Fruit fly (Drosophila melanogaster) whole organism, pupa: Measurements from ENCODE around the gene CG34012.
A peak's percentile ranks its signal among the peaks of the same experiment; 100 is the strongest.

Experiments used
- CG10348 ChIP-seq: fragments of 200-800 bp; sonication (Bioruptor generic); IDR thresholded peaks from 2 replicates; pipeline ENCODE4 v1.3.6; 2022; ENCODE audit warnings: missing biosample characterization, missing genetic modification characterization
- CG12605 ChIP-seq: fragments of 200-800 bp; sonication (Bioruptor generic); IDR thresholded peaks from 2 replicates; pipeline ENCODE4 v1.3.6; 2022; ENCODE audit warnings: missing biosample characterization, missing genetic modification characterization
- CG13204 ChIP-seq: fragments of 200-800 bp; sonication (Bioruptor generic); optimal IDR thresholded peaks from 2 replicates; lab custom pipeline; 2018; ENCODE audit warnings: missing biosample characterization, mild to moderate bottlenecking, missing genetic modification characterization, moderate library complexity
- CG14655 ChIP-seq: fragments of 200-800 bp; sonication (Bioruptor generic); optimal IDR thresholded peaks from 3 replicates; lab custom pipeline; 2017; ENCODE audit warnings: mild to moderate bottlenecking, missing biosample characterization, missing genetic modification reagents, missing genetic modification characterization
- CG15710 ChIP-seq: fragments of 200-800 bp; sonication (Bioruptor generic); optimal IDR thresholded peaks from 2 replicates; lab custom pipeline; 2018; ENCODE audit warnings: missing biosample characterization, mild to moderate bottlenecking, missing genetic modification characterization, moderate library complexity
- CG17806 ChIP-seq: fragments of 200-800 bp; sonication (Bioruptor generic); optimal IDR thresholded peaks from 2 replicates; lab custom pipeline; 2018; ENCODE audit warnings: missing biosample characterization, mild to moderate bottlenecking, missing genetic modification characterization, moderate library complexity
- CG32121 ChIP-seq: fragments of 200-800 bp; sonication (Bioruptor generic); IDR thresholded peaks from 2 replicates; pipeline ENCODE4 v1.3.6; 2022; ENCODE audit warnings: missing biosample characterization, missing genetic modification characterization
- CG34367 ChIP-seq: fragments of 200-800 bp; sonication (Bioruptor generic); optimal IDR thresholded peaks from 2 replicates; lab custom pipeline; 2018; ENCODE audit warnings: missing biosample characterization, mild to moderate bottlenecking, missing genetic modification characterization
- CG4496 ChIP-seq: fragments of 200-800 bp; sonication (Bioruptor generic); IDR thresholded peaks from 3 replicates; pipeline ENCODE4 v1.3.6; 2022; ENCODE audit warnings: missing biosample characterization, missing genetic modification characterization
- CG8159 ChIP-seq: fragments of 200-800 bp; sonication (Bioruptor generic); optimal IDR thresholded peaks from 3 replicates; lab custom pipeline; 2018; ENCODE audit warnings: missing biosample characterization, mild to moderate bottlenecking, missing genetic modification characterization, moderate library complexity
- CG8301 ChIP-seq: fragments of 200-800 bp; sonication (Bioruptor generic); optimal IDR thresholded peaks from 2 replicates; lab custom pipeline; 2018; ENCODE audit warnings: missing biosample characterization, mild to moderate bottlenecking, missing genetic modification characterization
- CG9948 ChIP-seq: fragments of 200-800 bp; sonication (Bioruptor generic); optimal IDR thresholded peaks from 2 replicates; lab custom pipeline; 2018; ENCODE audit warnings: missing biosample characterization, mild to moderate bottlenecking, missing genetic modification characterization, moderate library complexity
- D1 ChIP-seq: fragments of 200-800 bp; sonication (Bioruptor generic); optimal IDR thresholded peaks from 2 replicates; lab custom pipeline; 2018; ENCODE audit warnings: missing biosample characterization, mild to moderate bottlenecking, missing genetic modification characterization, moderate library complexity
- EcR ChIP-seq: fragments of 200-800 bp; sonication (Bioruptor generic); optimal IDR thresholded peaks from 3 replicates; lab custom pipeline; 2019; ENCODE audit warnings: missing biosample characterization, missing genetic modification characterization, mild to moderate bottlenecking, moderate library complexity, missing genetic modification reagents
- Ets98B ChIP-seq: fragments of 200-800 bp; sonication (Bioruptor generic); IDR thresholded peaks from 2 replicates; pipeline ENCODE4 v1.3.6; 2022; ENCODE audit warnings: missing biosample characterization, missing genetic modification characterization
- Pif1A ChIP-seq: fragments of 200-800 bp; sonication (Bioruptor generic); optimal IDR thresholded peaks from 3 replicates; lab custom pipeline; 2016; ENCODE audit warnings: missing biosample characterization, missing genetic modification characterization
- Pif1B ChIP-seq: fragments of 200-800 bp; sonication (Bioruptor generic); optimal IDR thresholded peaks from 3 replicates; lab custom pipeline; 2016; ENCODE audit warnings: missing biosample characterization, missing genetic modification characterization
- Snoo ChIP-seq: fragments of 200-800 bp; sonication (Bioruptor generic); optimal IDR thresholded peaks from 3 replicates; lab custom pipeline; 2017; ENCODE audit warnings: missing biosample characterization, mild to moderate bottlenecking, missing genetic modification characterization, inconsistent platforms
- fd96Ca ChIP-seq: fragments of 200-800 bp; sonication (Bioruptor generic); IDR thresholded peaks from 3 replicates; pipeline ENCODE4 v1.3.6; 2022; ENCODE audit warnings: missing biosample characterization, missing genetic modification characterization
- gl ChIP-seq: fragments of 200-800 bp; sonication (Bioruptor generic); optimal IDR thresholded peaks from 2 replicates; lab custom pipeline; 2018; ENCODE audit warnings: missing biosample characterization, mild to moderate bottlenecking, missing genetic modification characterization
- rn ChIP-seq: fragments of 200-800 bp; sonication (Bioruptor generic); IDR thresholded peaks from 2 replicates; pipeline ENCODE4 v1.3.6; 2022; ENCODE audit warnings: missing biosample characterization, missing genetic modification characterization

The CG34012 gene

DNA sequence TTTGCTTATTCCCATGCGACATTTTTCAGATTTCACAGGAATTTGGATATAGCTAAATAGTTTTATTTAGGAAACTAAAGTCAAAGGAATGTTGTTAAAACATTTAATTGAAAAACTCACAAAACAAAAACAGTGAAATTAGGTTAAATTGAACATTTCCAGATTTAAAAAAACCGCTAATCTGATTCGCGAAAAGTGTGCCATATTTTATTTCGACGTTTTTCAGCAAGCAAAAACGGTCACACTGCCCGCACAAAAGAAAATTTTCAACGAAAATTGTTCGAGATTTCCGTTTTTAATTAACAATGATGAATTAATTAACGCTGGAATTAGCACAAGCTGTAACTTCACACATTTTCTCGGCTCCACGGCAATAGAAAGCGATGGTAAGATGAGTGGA is at the start of gene CG34012, which contains the start of gene emei:
TSS of gene CG34012 (minus strand) at position 52 of the 400 bp plus-strand sequence.
TSS of gene emei (plus strand) at position 237 of the 400 bp plus-strand sequence.
- no peak for TF ChIP-seq Pif1B (GFP tag; lab: Kevin White, UChicago)
- no peak for TF ChIP-seq D1 (tag; lab: Kevin White, UChicago)
- no peak for TF ChIP-seq Ets98B
- no peak for TF ChIP-seq CG12605 (GFP tag; lab: Robert Waterston, UW)
- TF ChIP-seq CG17806 = no peak
- TF ChIP-seq rn (GFP tag; lab: Robert Waterston, UW) = no peak
- TF ChIP-seq CG8159 = no peak
- no peak for TF ChIP-seq CG10348

DNA sequence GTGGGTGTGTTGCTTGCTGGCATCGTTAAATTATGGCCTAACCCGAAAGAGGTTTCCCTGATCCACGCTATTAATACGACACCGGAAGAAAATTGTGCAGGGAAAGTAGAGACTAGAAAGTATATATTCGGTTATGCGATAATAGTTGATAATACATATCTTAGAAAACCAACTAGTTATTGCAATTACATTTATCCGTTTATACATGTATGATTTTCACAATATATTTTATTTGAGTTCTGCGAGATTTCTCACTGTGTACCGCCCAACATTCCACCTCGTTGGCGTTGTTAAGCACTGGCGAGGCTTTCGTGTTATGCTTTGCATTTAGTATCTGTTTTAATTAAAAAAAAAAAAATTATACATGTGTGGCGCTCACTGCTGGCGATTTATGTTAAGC is 46.1 kb upstream of the CG34012 start:
- peak; percentile 23 for TF ChIP-seq Snoo
- peak; percentile 68 for TF ChIP-seq fd96Ca (GFP tag; lab: Robert Waterston, UW)
- TF ChIP-seq D1 (tag; lab: Kevin White, UChicago) = no peak
- no peak for TF ChIP-seq CG13204 (GFP tag; lab: Kevin White, UChicago)
- peak; percentile 46 for TF ChIP-seq CG8301 (tag; lab: Kevin White, UChicago)
- TF ChIP-seq rn (GFP tag; lab: Robert Waterston, UW) = peak; percentile 51; the same call in 1 of the 2 replicates
- TF ChIP-seq CG34367 (tag; lab: Kevin White, UChicago) = no peak
- peak; percentile 54 for TF ChIP-seq Pif1A (GFP tag; lab: Kevin White, UChicago)
- TF ChIP-seq CG14655 (GFP tag; lab: Kevin White, UChicago) = peak; percentile 58
- TF ChIP-seq Ets98B = peak; percentile 77
- peak; percentile 19 for TF ChIP-seq CG15710 (tag; lab: Kevin White, UChicago)
- TF ChIP-seq gl (tag; lab: Kevin White, UChicago) = no peak
- peak; percentile 44 for TF ChIP-seq Pif1B (GFP tag; lab: Kevin White, UChicago)
- peak; percentile 15; the same call in 1 of the 2 replicates for TF ChIP-seq CG10348
- peak; percentile 74 for TF ChIP-seq CG32121 (GFP tag; lab: Robert Waterston, UW)
- TF ChIP-seq CG4496 (GFP tag; lab: Robert Waterston, UW) = peak; percentile 77
- no peak for TF ChIP-seq CG9948
- no peak for TF ChIP-seq EcR
- TF ChIP-seq CG12605 (GFP tag; lab: Robert Waterston, UW) = peak; percentile 8; the same call in 1 of the 2 replicates
- TF ChIP-seq CG8159 = no peak
- no peak for TF ChIP-seq CG17806

dm6 chr3L:11150735-11151287 is 41.5 kb upstream of the CG34012 start, which contains the start of gene CG6216:
CG6216 (minus strand) TSS chr3L:11150785.
- TF ChIP-seq Snoo (peak; percentile 77), CG4496 (GFP tag; lab: Robert Waterston, UW) (no peak)

dm6 chr3L:11148478-11149251 is 39.4 kb upstream of the CG34012 start:
- peak; percentile 54; the same call in 1 of the 2 replicates for TF ChIP-seq CG32121 (GFP tag; lab: Robert Waterston, UW)
- peak; percentile 41 for TF ChIP-seq CG12605 (GFP tag; lab: Robert Waterston, UW)
- peak; percentile 65 for TF ChIP-seq D1 (tag; lab: Kevin White, UChicago)
- peak; percentile 59 for TF ChIP-seq CG13204 (GFP tag; lab: Kevin White, UChicago)
- TF ChIP-seq Pif1A (GFP tag; lab: Kevin White, UChicago) = peak; percentile 68
- peak; percentile 88 for TF ChIP-seq CG8159
- TF ChIP-seq CG14655 (GFP tag; lab: Kevin White, UChicago) = peak; percentile 87
- TF ChIP-seq Snoo = no peak
- peak; percentile 61; the same call in 1 of the 3 replicates for TF ChIP-seq fd96Ca (GFP tag; lab: Robert Waterston, UW)
- TF ChIP-seq Ets98B = peak; percentile 68
- TF ChIP-seq CG4496 (GFP tag; lab: Robert Waterston, UW) = peak; percentile 77
- TF ChIP-seq CG15710 (tag; lab: Kevin White, UChicago) = peak; percentile 81
- peak; percentile 66 for TF ChIP-seq gl (tag; lab: Kevin White, UChicago)
- TF ChIP-seq CG8301 (tag; lab: Kevin White, UChicago) = peak; percentile 85
- peak; percentile 21 for TF ChIP-seq EcR
- peak; percentile 87 for TF ChIP-seq CG9948
- TF ChIP-seq CG34367 (tag; lab: Kevin White, UChicago) = peak; percentile 76
- no peak; the same call in 1 of the 2 replicates for TF ChIP-seq rn (GFP tag; lab: Robert Waterston, UW)
- peak; percentile 88 for TF ChIP-seq CG17806
- TF ChIP-seq Pif1B (GFP tag; lab: Kevin White, UChicago) = peak; percentile 64
- TF ChIP-seq CG10348 = no peak

DNA sequence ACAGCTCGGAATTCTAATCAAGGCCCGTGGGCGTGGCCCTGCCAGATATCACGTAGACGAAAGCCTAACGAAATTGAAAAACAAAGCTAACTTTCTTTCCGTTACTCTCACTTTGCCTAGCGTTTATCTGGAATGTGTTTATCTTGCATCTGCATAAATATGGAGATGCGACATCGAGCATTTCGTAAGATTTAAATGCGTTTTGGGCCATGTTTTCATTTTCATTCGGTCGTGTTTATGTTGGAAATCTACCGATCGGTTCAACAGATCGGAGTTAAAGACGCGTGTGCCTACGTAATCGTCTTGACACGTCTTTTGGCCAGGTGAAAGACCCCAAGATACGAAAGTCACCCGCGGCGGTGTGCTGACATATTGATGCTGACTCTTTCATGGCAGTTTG is 38.4 kb upstream of the CG34012 start:
- TF ChIP-seq CG34367 (tag; lab: Kevin White, UChicago) (no peak), Snoo (no peak), Pif1B (GFP tag; lab: Kevin White, UChicago) (no peak), EcR (no peak), CG14655 (GFP tag; lab: Kevin White, UChicago) (no peak), CG15710 (tag; lab: Kevin White, UChicago) (no peak), CG17806 (no peak), CG12605 (GFP tag; lab: Robert Waterston, UW) (no peak), gl (tag; lab: Kevin White, UChicago) (no peak), CG10348 (no peak), Ets98B (no peak), CG13204 (GFP tag; lab: Kevin White, UChicago) (no peak), fd96Ca (GFP tag; lab: Robert Waterston, UW) (no peak), CG4496 (GFP tag; lab: Robert Waterston, UW) (no peak), CG8159 (no peak), CG8301 (tag; lab: Kevin White, UChicago) (no peak), CG9948 (no peak), D1 (tag; lab: Kevin White, UChicago) (no peak)
